Worm (Caenorhabditis elegans): Measurements from ENCODE around the gene F22H10.3.

Gene F22H10.3

ce11 chrX:16677672-16678071 lies at the start of gene F22H10.3:
Gene F22H10.3, minus strand, starts transcription at chrX:16677707.
- TF ChIP-seq him-1 (tag; optimal IDR thresholded peaks at IDR 0.05), result no peak
- no peak for TF ChIP-seq dao-5 (tag; optimal IDR thresholded peaks at IDR 0.05)
- TF ChIP-seq W03F9.2 (tag; optimal IDR thresholded peaks at IDR 0.05), result no peak

- no peak for TF ChIP-seq W03F9.2 (tag; optimal IDR thresholded peaks at IDR 0.05)
- TF ChIP-seq him-1 (tag; optimal IDR thresholded peaks at IDR 0.05), result peak; percentile 73
- TF ChIP-seq dao-5 (tag; optimal IDR thresholded peaks at IDR 0.05), result peak; percentile 39
Observed at ce11 chrX:16726879-16727278, 49.4 kb upstream of the F22H10.3 start.

- no peak for TF ChIP-seq W03F9.2 (tag; optimal IDR thresholded peaks at IDR 0.05)
- TF ChIP-seq dao-5 (tag; optimal IDR thresholded peaks at IDR 0.05), result no peak
- TF ChIP-seq him-1 (tag; optimal IDR thresholded peaks at IDR 0.05), result no peak
Observed at ce11 chrX:16724954-16725353, 47.4 kb upstream of the F22H10.3 start.

- no peak for TF ChIP-seq dao-5 (tag; optimal IDR thresholded peaks at IDR 0.05)
- no peak for TF ChIP-seq W03F9.2 (tag; optimal IDR thresholded peaks at IDR 0.05)
- TF ChIP-seq him-1 (tag; optimal IDR thresholded peaks at IDR 0.05), result no peak
Observed at ce11 chrX:16721930-16722329, 44.4 kb upstream of the F22H10.3 start.

ce11 chrX:16715938-16716337 lies 38.4 kb upstream of the F22H10.3 start:
- TF ChIP-seq dao-5 (tag; optimal IDR thresholded peaks at IDR 0.05) (no peak), him-1 (tag; optimal IDR thresholded peaks at IDR 0.05) (no peak), W03F9.2 (tag; optimal IDR thresholded peaks at IDR 0.05) (no peak)

ce11 chrX:16711381-16711780 lies 33.9 kb upstream of the F22H10.3 start, which contains the start of gene lgc-53:
Gene lgc-53, plus strand, starts transcription at chrX:16711681.
- TF ChIP-seq dao-5 (tag; optimal IDR thresholded peaks at IDR 0.05) (no peak), W03F9.2 (tag; optimal IDR thresholded peaks at IDR 0.05) (no peak), him-1 (tag; optimal IDR thresholded peaks at IDR 0.05) (no peak)

- no peak for TF ChIP-seq W03F9.2 (tag; optimal IDR thresholded peaks at IDR 0.05)
- no peak for TF ChIP-seq him-1 (tag; optimal IDR thresholded peaks at IDR 0.05)
- no peak for TF ChIP-seq dao-5 (tag; optimal IDR thresholded peaks at IDR 0.05)
Observed at ce11 chrX:16705607-16706006, 28.1 kb upstream of the F22H10.3 start.

- TF ChIP-seq dao-5 (tag; optimal IDR thresholded peaks at IDR 0.05) (no peak), him-1 (tag; optimal IDR thresholded peaks at IDR 0.05) (no peak), W03F9.2 (tag; optimal IDR thresholded peaks at IDR 0.05) (no peak)
Observed at ce11 chrX:16704086-16704485, 26.6 kb upstream of the F22H10.3 start.

ce11 chrX:16702232-16702631 lies 24.7 kb upstream of the F22H10.3 start, which contains the start of gene F22H10.1:
Gene F22H10.1, plus strand, starts transcription at chrX:16702442.
- TF ChIP-seq W03F9.2 (tag; optimal IDR thresholded peaks at IDR 0.05) (no peak), him-1 (tag; optimal IDR thresholded peaks at IDR 0.05) (no peak), dao-5 (tag; optimal IDR thresholded peaks at IDR 0.05) (no peak)

ce11 chrX:16698074-16698473 lies 20.6 kb upstream of the F22H10.3 start:
- TF ChIP-seq W03F9.2 (tag; optimal IDR thresholded peaks at IDR 0.05) (no peak), dao-5 (tag; optimal IDR thresholded peaks at IDR 0.05) (no peak), him-1 (tag; optimal IDR thresholded peaks at IDR 0.05) (no peak)

- TF ChIP-seq W03F9.2 (tag; optimal IDR thresholded peaks at IDR 0.05) (no peak), dao-5 (tag; optimal IDR thresholded peaks at IDR 0.05) (no peak), him-1 (tag; optimal IDR thresholded peaks at IDR 0.05) (no peak)
Observed at ce11 chrX:16696822-16697221, 19.3 kb upstream of the F22H10.3 start.

ce11 chrX:16695184-16695583 lies 17.7 kb upstream of the F22H10.3 start:
- no peak for TF ChIP-seq him-1 (tag; optimal IDR thresholded peaks at IDR 0.05)

ce11 chrX:16691045-16691444 lies 13.5 kb upstream of the F22H10.3 start, which contains the start of gene F22H10.6:
Gene F22H10.6, minus strand, starts transcription at chrX:16691336.
- TF ChIP-seq him-1 (tag; optimal IDR thresholded peaks at IDR 0.05) (no peak), dao-5 (tag; optimal IDR thresholded peaks at IDR 0.05) (no peak), W03F9.2 (tag; optimal IDR thresholded peaks at IDR 0.05) (no peak)

ce11 chrX:16689852-16690473 lies 12.5 kb upstream of the F22H10.3 start:
- TF ChIP-seq him-1 (tag; optimal IDR thresholded peaks at IDR 0.05), result no peak
- no peak for TF ChIP-seq dao-5 (tag; optimal IDR thresholded peaks at IDR 0.05)
- TF ChIP-seq W03F9.2 (tag; optimal IDR thresholded peaks at IDR 0.05), result no peak

ce11 chrX:16687945-16688344 lies 10.4 kb upstream of the F22H10.3 start, which contains the start of gene F22H10.11:
Gene F22H10.11, minus strand, starts transcription at chrX:16688045.
- TF ChIP-seq dao-5 (tag; optimal IDR thresholded peaks at IDR 0.05) (no peak), W03F9.2 (tag; optimal IDR thresholded peaks at IDR 0.05) (no peak), him-1 (tag; optimal IDR thresholded peaks at IDR 0.05) (no peak)
